Fruit fly (Drosophila melanogaster) whole organism, embryonic: ENCODE data around the gene CG13837.

Experiments used
- Ada2b ChIP-seq: fragments of 200-800 bp; sonication (Bioruptor generic); IDR thresholded peaks from 2 replicates; pipeline ENCODE4 v1.3.6; 2022; ENCODE audit warnings: missing biosample characterization, missing genetic modification characterization
- CG10267 ChIP-seq: fragments of 200-800 bp; sonication (Bioruptor generic); optimal IDR thresholded peaks from 2 replicates; lab custom pipeline; 2018; ENCODE audit warnings: missing biosample characterization, mild to moderate bottlenecking, missing genetic modification characterization, moderate library complexity
- CG10431 ChIP-seq: fragments of 200-800 bp; sonication (Bioruptor generic); optimal IDR thresholded peaks from 3 replicates; lab custom pipeline; 2018; ENCODE audit warnings: missing biosample characterization, mild to moderate bottlenecking, missing genetic modification characterization
- CG12299 ChIP-seq: fragments of 200-800 bp; sonication (Bioruptor generic); optimal IDR thresholded peaks from 2 replicates; lab custom pipeline; 2018; ENCODE audit warnings: missing biosample characterization, mild to moderate bottlenecking, missing genetic modification characterization
- CG13123 ChIP-seq: fragments of 200-800 bp; sonication (Bioruptor generic); optimal IDR thresholded peaks from 2 replicates; lab custom pipeline; 2016; ENCODE audit warnings: missing biosample characterization, missing genetic modification characterization
- CG13775 ChIP-seq: fragments of 200-800 bp; sonication (Bioruptor generic); optimal IDR thresholded peaks from 3 replicates; lab custom pipeline; 2017; ENCODE audit warnings: missing biosample characterization, mild to moderate bottlenecking, missing genetic modification characterization
- CG17359 ChIP-seq: fragments of 200-800 bp; sonication (Bioruptor generic); optimal IDR thresholded peaks from 3 replicates; lab custom pipeline; 2018; ENCODE audit warnings: missing biosample characterization, mild to moderate bottlenecking, missing genetic modification characterization, moderate library complexity
- CG1832 ChIP-seq: fragments of 200-800 bp; sonication (Bioruptor generic); optimal IDR thresholded peaks from 2 replicates; lab custom pipeline; 2017; ENCODE audit warnings: missing biosample characterization, mild to moderate bottlenecking, missing genetic modification characterization, inconsistent platforms
- CG30020 ChIP-seq: fragments of 200-800 bp; optimal IDR thresholded peaks from 2 replicates; lab custom pipeline; 2019; ENCODE audit warnings: missing biosample characterization, mild to moderate bottlenecking, missing genetic modification characterization, moderate library complexity
- CG43689 ChIP-seq: fragments of 200-800 bp; sonication (Bioruptor generic); IDR thresholded peaks from 2 replicates; pipeline ENCODE4 v1.3.6; 2022; ENCODE audit warnings: missing biosample characterization, missing genetic modification characterization
- CG8478 ChIP-seq: fragments of >200 bp; optimal IDR thresholded peaks from 2 replicates; lab custom pipeline; 2018
- Dp ChIP-seq: fragments of 200-800 bp; sonication (Bioruptor generic); optimal IDR thresholded peaks from 2 replicates; lab custom pipeline; 2018; ENCODE audit warnings: missing biosample characterization, mild to moderate bottlenecking, missing genetic modification characterization, moderate library complexity
- E2f2 ChIP-seq: fragments of 200-800 bp; sonication (Bioruptor generic); IDR thresholded peaks from 2 replicates; pipeline ENCODE4 v1.3.6; 2022; ENCODE audit warnings: missing biosample characterization, missing genetic modification characterization
- MBD-R2 ChIP-seq: fragments of 200-800 bp; sonication (Bioruptor generic); IDR thresholded peaks from 2 replicates; pipeline ENCODE4 v1.3.6; 2022; ENCODE audit warnings: missing biosample characterization, missing genetic modification characterization
- Med ChIP-seq: fragments of 200-800 bp; sonication (Bioruptor generic); peaks from one replicate; lab custom pipeline; 2016; ENCODE audit warnings: missing biosample characterization, missing genetic modification characterization, mild to moderate bottlenecking, inconsistent platforms, moderate library complexity
- Optix ChIP-seq: fragments of 200-800 bp; sonication (Bioruptor generic); IDR thresholded peaks from 3 replicates; pipeline ENCODE4 v1.3.6; 2022; ENCODE audit warnings: missing biosample characterization, missing genetic modification characterization
- Poxn ChIP-seq: fragments of 200-800 bp; sonication (Bioruptor generic); IDR thresholded peaks from 2 replicates; pipeline ENCODE4 v1.3.6; 2022; ENCODE audit warnings: missing biosample characterization, missing genetic modification characterization
- Taf1 ChIP-seq: fragments of 200-800 bp; sonication (Bioruptor generic); IDR thresholded peaks from 2 replicates; pipeline ENCODE4 v1.3.6; 2022; ENCODE audit warnings: missing biosample characterization, missing genetic modification characterization
- Vsx1 ChIP-seq: fragments of 200-800 bp; sonication (Bioruptor generic); optimal IDR thresholded peaks from 2 replicates; lab custom pipeline; 2017; ENCODE audit warnings: missing biosample characterization, mild to moderate bottlenecking, missing genetic modification characterization, missing genetic modification reagents
- chinmo ChIP-seq: fragments of 200-800 bp; sonication (Bioruptor generic); IDR thresholded peaks from 4 replicates; pipeline ENCODE4 v1.3.6; 2022; ENCODE audit warnings: missing biosample characterization, missing genetic modification characterization; ENCODE audit not compliant: partially characterized antibody
- crp ChIP-seq, 2 experiments: fragments of 200-800 bp; sonication (Bioruptor generic); optimal IDR thresholded peaks; 2 replicates in 1 of 2; 3 replicates in 1 of 2; lab custom pipeline; 2017; ENCODE audit warnings: missing biosample characterization in 2 of 2, missing genetic modification characterization in 2 of 2, mild to moderate bottlenecking in 1 of 2, moderate library complexity in 1 of 2
- exex ChIP-seq: fragments of 200-800 bp; sonication (Bioruptor generic); optimal IDR thresholded peaks from 4 replicates; lab custom pipeline; 2018; ENCODE audit warnings: missing biosample characterization, mild to moderate bottlenecking, missing genetic modification characterization, moderate library complexity
- gfzf ChIP-seq: fragments of 200-800 bp; sonication (Bioruptor generic); optimal IDR thresholded peaks from 2 replicates; lab custom pipeline; 2016; ENCODE audit warnings: missing biosample characterization, mild to moderate bottlenecking, missing genetic modification characterization, moderate library complexity
- grn ChIP-seq: fragments of 200-800 bp; sonication (Bioruptor generic); optimal IDR thresholded peaks from 3 replicates; lab custom pipeline; 2017; ENCODE audit warnings: missing biosample characterization, missing genetic modification characterization
- gsb-n ChIP-seq: fragments of 200-800 bp; sonication (Bioruptor generic); optimal IDR thresholded peaks from 3 replicates; lab custom pipeline; 2018; ENCODE audit warnings: missing biosample characterization, mild to moderate bottlenecking, missing genetic modification characterization
- ham ChIP-seq: fragments of 200-800 bp; sonication (Bioruptor generic); IDR thresholded peaks from 2 replicates; pipeline ENCODE4 v1.3.6; 2022; ENCODE audit warnings: missing biosample characterization, missing genetic modification characterization
- lab ChIP-seq: fragments of 200-800 bp; sonication (Bioruptor generic); optimal IDR thresholded peaks from 3 replicates; lab custom pipeline; 2017; ENCODE audit warnings: missing biosample characterization, missing genetic modification characterization, mild to moderate bottlenecking, moderate library complexity, missing genetic modification reagents
- pzg ChIP-seq: fragments of 200-800 bp; sonication (Bioruptor generic); optimal IDR thresholded peaks from 3 replicates; lab custom pipeline; 2018; ENCODE audit warnings: missing biosample characterization, mild to moderate bottlenecking, missing genetic modification characterization, moderate library complexity
- sd ChIP-seq: fragments of 200-800 bp; sonication (Bioruptor generic); optimal IDR thresholded peaks from 3 replicates; lab custom pipeline; 2018; ENCODE audit warnings: missing biosample characterization, mild to moderate bottlenecking, missing genetic modification characterization, moderate library complexity
- sens ChIP-seq: fragments of 200-800 bp; sonication (Bioruptor generic); peaks from one replicate; lab custom pipeline; 2016; ENCODE audit warnings: missing biosample characterization, missing genetic modification characterization
- sisA ChIP-seq: fragments of 200-800 bp; sonication (Bioruptor generic); IDR thresholded peaks from 2 replicates; pipeline ENCODE4 v1.3.6; 2022; ENCODE audit warnings: missing biosample characterization, missing genetic modification characterization
- stwl ChIP-seq: fragments of 200-800 bp; sonication (Bioruptor generic); optimal IDR thresholded peaks from 3 replicates; lab custom pipeline; 2018; ENCODE audit warnings: missing biosample characterization, mild to moderate bottlenecking, missing genetic modification characterization, moderate library complexity
- zfh1 ChIP-seq: fragments of 200-800 bp; sonication (Bioruptor generic); IDR thresholded peaks from 3 replicates; pipeline ENCODE4 v1.3.6; 2022; ENCODE audit warnings: missing biosample characterization, missing genetic modification characterization

CG13837 gene

dm6 chr3R:23088252-23088651 lies 44.5 kb downstream of the CG13837 start (continued):
- TF ChIP-seq exex (tag; lab: Kevin White, UChicago) (no peak), Poxn (no peak), zfh1 (GFP tag; lab: Robert Waterston, UW) (no peak)

dm6 chr3R:23091586-23092228 lies 47.9 kb downstream of the CG13837 start, which contains the start of the genes CG17110 and CG6726:
Gene CG17110 (plus strand): TSS chr3R:23091724.
Gene CG6726 (plus strand): TSS chr3R:23091724.
- TF ChIP-seq CG13123 (no peak), CG1832 (GFP tag; lab: Kevin White, UChicago) (no peak), lab (GFP tag; lab: Kevin White, UChicago) (peak; percentile 37), Optix (GFP tag; lab: Robert Waterston, UW) (no peak), Vsx1 (GFP tag; lab: Kevin White, UChicago) (peak; percentile 54), exex (tag; lab: Kevin White, UChicago) (peak; percentile 77), CG10267 (peak; percentile 53), sd (tag; lab: Kevin White, UChicago) (peak; percentile 33), CG43689 (no peak), crp (GFP tag; optimal IDR thresholded peaks at IDR 0.05; lab: Kevin White, UChicago) (peak in 1 of 2 experiments; percentile 76), CG12299 (tag; lab: Kevin White, UChicago) (no peak), ham (GFP tag; lab: Robert Waterston, UW) (no peak), gsb-n (tag; lab: Kevin White, UChicago) (no peak), CG13775 (no peak), Dp (GFP tag; lab: Kevin White, UChicago) (peak; percentile 50), sisA (no peak), Taf1 (GFP tag; lab: Robert Waterston, UW) (no peak), CG30020 (tag; lab: Kevin White, UChicago) (no peak), CG17359 (tag; lab: Kevin White, UChicago) (no peak), MBD-R2 (GFP tag; lab: Robert Waterston, UW) (peak; percentile 36; the same call in 1 of the 2 replicates), CG10431 (GFP tag; lab: Kevin White, UChicago) (no peak), pzg (peak; percentile 17), sens (GFP tag; lab: Kevin White, UChicago) (peak; percentile 26), CG8478 (lab: Kevin White, UChicago) (no peak), gfzf (no peak), grn (GFP tag; lab: Kevin White, UChicago) (peak; percentile 3), Med (peak; percentile 79), E2f2 (GFP tag; lab: Robert Waterston, UW) (peak; percentile 69), chinmo (GFP tag; lab: Robert Waterston, UW) (0 out of 4 replicates have a peak, but pooled peaks have one; percentile 20), stwl (no peak), Ada2b (no peak)
